Fruit fly (Drosophila melanogaster) S2 (cell line): ENCODE results near the gene CG34313.

Experiments
- CG8478 ChIP-seq: fragments of >200 bp; optimal IDR thresholded peaks from 2 replicates; lab custom pipeline; 2018
- CTCF ChIP-seq, 2 experiments: fragments of >200 bp; optimal IDR thresholded peaks; 2 replicates each; lab custom pipeline; 2018

DNA sequence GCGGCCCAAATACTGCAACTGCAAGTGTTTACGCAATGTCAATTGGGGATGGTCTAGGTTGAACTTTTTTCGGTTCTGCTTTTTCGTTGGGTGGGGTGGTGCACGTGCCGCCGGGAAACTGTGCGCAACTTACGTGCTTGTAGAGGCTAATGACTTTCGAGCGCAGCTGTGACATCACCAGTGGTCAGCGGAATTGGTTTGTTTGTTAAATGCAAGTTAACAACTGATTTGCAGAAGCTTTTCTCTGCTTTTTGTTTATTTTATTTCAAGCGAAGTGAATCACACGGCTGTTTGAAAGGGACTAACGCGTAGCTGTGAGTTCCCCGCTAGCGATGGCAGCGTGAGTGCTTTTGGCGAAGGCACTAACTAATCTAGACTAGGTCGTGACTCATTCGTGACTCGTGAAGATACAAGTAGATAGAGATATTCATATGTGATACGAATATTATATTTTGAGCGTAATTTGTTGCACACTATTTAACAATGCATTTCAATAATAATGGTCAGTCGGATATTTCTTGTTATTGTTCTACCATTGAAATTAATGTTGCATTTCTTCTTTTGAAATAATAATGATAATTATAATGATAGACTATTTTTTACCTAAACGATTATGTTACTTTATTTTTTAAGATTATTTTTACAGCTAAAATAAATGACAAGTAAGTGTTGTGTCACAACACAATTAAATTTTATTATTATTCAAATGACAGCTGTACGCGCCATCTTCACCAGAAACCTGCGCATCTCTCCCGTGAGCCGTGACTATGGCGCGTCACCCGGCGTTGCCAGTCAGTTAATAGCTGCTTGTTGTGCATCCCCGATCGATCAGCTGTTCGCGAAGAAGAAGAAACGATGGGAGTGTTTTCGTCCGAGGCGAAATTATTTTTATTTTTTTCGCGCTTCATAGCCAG lies 8.6 kb downstream of the CG34313 start, which contains the start of the genes osi and tweek:
- no peak for TF ChIP-seq CG8478 (lab: Kevin White, UChicago)
- TF ChIP-seq CTCF (optimal IDR thresholded peaks at IDR 0.05; lab: Kevin White, UChicago) = peak in 1 of 2 experiments; percentile 1
